Fruit fly (Drosophila melanogaster) S2 (cell line): ENCODE data around the gene CG12594.

Experiments used
- CG8478 ChIP-seq: fragments of >200 bp; optimal IDR thresholded peaks from 2 replicates; lab custom pipeline; 2018
- CTCF ChIP-seq, 2 experiments: fragments of >200 bp; optimal IDR thresholded peaks; 2 replicates each; lab custom pipeline; 2018

dm6 chr3R:11757197-11757856 lies 35.8 kb downstream of the CG12594 start:
- TF ChIP-seq CTCF (optimal IDR thresholded peaks at IDR 0.05; lab: Kevin White, UChicago) (no peak), CG8478 (no peak)
